Worm (Caenorhabditis elegans) whole organism, L2 larva: ENCODE measurements around the gene M04D8.4.

ENCODE experiments used
- gmeb-1 ChIP-seq: fragments of 150-350 bp; optimal IDR thresholded peaks from 2 replicates; lab custom pipeline; 2014; ENCODE audit warnings: missing biosample characterization, missing genetic modification characterization
- lin-13 ChIP-seq: fragments of 150-350 bp; optimal IDR thresholded peaks from 2 replicates; lab custom pipeline; 2014; ENCODE audit warnings: missing biosample characterization, missing genetic modification reagents, missing genetic modification characterization
- lsy-2 ChIP-seq, 2 experiments: fragments of 150-350 bp in 1 of 2; sonication (generic microtip) in 1 of 2; optimal IDR thresholded peaks; 2 replicates each; lab custom pipeline; 2014 to 2017; ENCODE audit warnings: missing biosample characterization in 2 of 2, missing genetic modification characterization in 2 of 2
- sma-9 ChIP-seq, 2 experiments: fragments of 150-350 bp in 1 of 2; sonication (generic microtip) in 1 of 2; optimal IDR thresholded peaks; 2 replicates each; lab custom pipeline; 2014 to 2016; ENCODE audit warnings: missing genetic modification characterization in 2 of 2, mild to moderate bottlenecking in 1 of 2, missing biosample characterization in 1 of 2, missing compliant biosample characterization in 1 of 2, missing genetic modification reagents in 1 of 2, moderate library complexity in 1 of 2
- snpc-4 ChIP-seq: fragments of 150-350 bp; optimal IDR thresholded peaks from 2 replicates; lab custom pipeline; 2014; ENCODE audit warnings: missing biosample characterization, missing genetic modification characterization
- unc-62 ChIP-seq: fragments of 150-350 bp; optimal IDR thresholded peaks from 2 replicates; lab custom pipeline; 2014; ENCODE audit warnings: missing biosample characterization, missing genetic modification reagents, missing genetic modification characterization
- ztf-11 ChIP-seq: sonication (generic microtip); optimal IDR thresholded peaks from 2 replicates; lab custom pipeline; 2017; ENCODE audit warnings: missing biosample characterization, missing genetic modification characterization

DNA sequence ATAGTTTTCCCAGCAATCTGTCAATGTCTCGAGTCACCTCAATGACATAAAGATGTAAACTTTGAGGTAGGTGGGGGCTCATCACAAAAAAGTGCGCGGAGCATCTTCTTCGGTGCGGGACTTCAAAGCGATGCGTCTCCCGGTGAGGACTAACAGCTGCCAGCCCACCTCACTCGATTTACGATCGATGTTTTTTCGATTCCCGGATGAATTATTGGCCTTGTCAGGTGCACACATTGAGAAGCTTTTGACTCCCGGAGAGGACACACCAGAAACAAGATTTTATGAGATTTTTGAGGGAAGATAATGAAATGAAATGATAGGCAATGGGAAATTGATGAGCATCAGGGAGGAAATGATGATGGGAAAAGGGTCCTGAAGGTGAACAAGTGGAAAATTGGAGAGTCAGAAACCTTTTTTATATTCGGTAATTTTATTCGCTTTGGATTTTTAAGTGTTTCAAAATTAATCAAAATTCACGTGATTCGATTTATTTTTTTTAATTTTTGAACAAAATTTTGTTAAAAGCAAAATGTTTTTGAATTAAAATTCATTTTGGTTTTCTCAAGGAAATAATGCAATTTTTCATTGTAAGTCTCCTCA lies 43.5 kb downstream of the M04D8.4 start, which contains the start of gene C05B5.12:
- TF ChIP-seq gmeb-1 (tag; lab: Kevin White, UChicago) (no peak), unc-62 (GFP tag; lab: Kevin White, UChicago) (no peak), sma-9 (GFP tag; optimal IDR thresholded peaks at IDR 0.05; lab: Kevin White, UChicago) (no peak), sma-9 (tag; optimal IDR thresholded peaks at IDR 0.05; lab: Kevin White, UChicago) (no peak), snpc-4 (no peak), lin-13 (GFP tag; lab: Kevin White, UChicago) (no peak), ztf-11 (tag; lab: Kevin White, UChicago) (no peak), lsy-2 (tag; optimal IDR thresholded peaks at IDR 0.05; lab: Kevin White, UChicago) (no peak)
